Fruit fly (Drosophila melanogaster): ENCODE results near the gene Rim2.

Gene Rim2

dm6 chr2L:1738054-1738453, 13.9 kb upstream of the Rim2 start:
- TF ChIP-seq gl (tag; optimal IDR thresholded peaks at IDR 0.05) (no peak), CG12605 (GFP tag; IDR thresholded peaks at IDR 0.05) (no peak), CG9948 (tag; optimal IDR thresholded peaks at IDR 0.05) (no peak), CG8301 (tag; optimal IDR thresholded peaks at IDR 0.05) (peak; percentile 75), CG17806 (tag; optimal IDR thresholded peaks at IDR 0.05) (peak; percentile 21), Pif1A (GFP tag; optimal IDR thresholded peaks at IDR 0.05) (peak; percentile 40), CG14655 (GFP tag; optimal IDR thresholded peaks at IDR 0.05) (peak; percentile 66), fd96Ca (GFP tag; IDR thresholded peaks at IDR 0.05) (no peak), Ets98B (GFP tag; IDR thresholded peaks at IDR 0.05) (no peak), CG10348 (GFP tag; IDR thresholded peaks at IDR 0.05) (no peak), CG15710 (tag; optimal IDR thresholded peaks at IDR 0.05) (no peak), D1 (tag; optimal IDR thresholded peaks at IDR 0.05) (no peak)

dm6 chr2L:1737057-1737581, 12.9 kb upstream of the Rim2 start:
- peak; percentile 50 for TF ChIP-seq Snoo (tag; optimal IDR thresholded peaks at IDR 0.05)
- TF ChIP-seq CG17806 (tag; optimal IDR thresholded peaks at IDR 0.05) = peak; percentile 77
- peak; percentile 92 for TF ChIP-seq CG4496 (GFP tag; IDR thresholded peaks at IDR 0.05)
- peak; percentile 94 for TF ChIP-seq fd96Ca (GFP tag; IDR thresholded peaks at IDR 0.05)
- peak; percentile 97 for TF ChIP-seq CG8301 (tag; optimal IDR thresholded peaks at IDR 0.05)
- TF ChIP-seq CG9948 (tag; optimal IDR thresholded peaks at IDR 0.05) = peak; percentile 86
- peak; percentile 93 for TF ChIP-seq rn (GFP tag; IDR thresholded peaks at IDR 0.05)
- peak; percentile 96 for TF ChIP-seq CG32121 (GFP tag; IDR thresholded peaks at IDR 0.05)
- peak; percentile 95 for TF ChIP-seq Pif1A (GFP tag; optimal IDR thresholded peaks at IDR 0.05)
- peak; percentile 94 for TF ChIP-seq Ets98B (GFP tag; IDR thresholded peaks at IDR 0.05)
- TF ChIP-seq CG34367 (tag; optimal IDR thresholded peaks at IDR 0.05) = peak; percentile 60
- TF ChIP-seq CG13204 (GFP tag; optimal IDR thresholded peaks at IDR 0.05) = no peak
- no peak for TF ChIP-seq EcR (GFP tag; optimal IDR thresholded peaks at IDR 0.05)
- TF ChIP-seq CG15710 (tag; optimal IDR thresholded peaks at IDR 0.05) = peak; percentile 76
- TF ChIP-seq Pif1B (GFP tag; optimal IDR thresholded peaks at IDR 0.05) = peak; percentile 93
- peak; percentile 78 for TF ChIP-seq D1 (tag; optimal IDR thresholded peaks at IDR 0.05)
- peak; percentile 96 for TF ChIP-seq CG14655 (GFP tag; optimal IDR thresholded peaks at IDR 0.05)
- peak; percentile 78 for TF ChIP-seq CG8159 (tag; optimal IDR thresholded peaks at IDR 0.05)
- peak; percentile 42 for TF ChIP-seq gl (tag; optimal IDR thresholded peaks at IDR 0.05)
- peak; percentile 81; the same call in 1 of the 2 replicates for TF ChIP-seq CG10348 (GFP tag; IDR thresholded peaks at IDR 0.05)
- TF ChIP-seq CG12605 (GFP tag; IDR thresholded peaks at IDR 0.05) = peak; percentile 79

dm6 chr2L:1735133-1735532, 10.9 kb upstream of the Rim2 start:
- no peak for TF ChIP-seq CG32121 (GFP tag; IDR thresholded peaks at IDR 0.05)

- TF ChIP-seq CG8301 (tag; optimal IDR thresholded peaks at IDR 0.05) (no peak), EcR (GFP tag; optimal IDR thresholded peaks at IDR 0.05) (peak; percentile 96), D1 (tag; optimal IDR thresholded peaks at IDR 0.05) (no peak), CG14655 (GFP tag; optimal IDR thresholded peaks at IDR 0.05) (no peak)
These were observed 9.1 kb upstream of the Rim2 start for dm6 chr2L:1733155-1733813.

dm6 chr2L:1732189-1732588, 8.0 kb upstream of the Rim2 start, which contains the start of the genes CG17652 and CG17646:
Gene CG17652 (minus strand): TSS chr2L:1732356.
Gene CG17646 (plus strand): TSS chr2L:1732524.
- TF ChIP-seq Ets98B (GFP tag; IDR thresholded peaks at IDR 0.05) (peak; percentile 19; the same call in 1 of the 2 replicates), EcR (GFP tag; optimal IDR thresholded peaks at IDR 0.05) (peak; percentile 26), CG17806 (tag; optimal IDR thresholded peaks at IDR 0.05) (no peak), CG15710 (tag; optimal IDR thresholded peaks at IDR 0.05) (no peak), gl (tag; optimal IDR thresholded peaks at IDR 0.05) (no peak), CG8159 (tag; optimal IDR thresholded peaks at IDR 0.05) (peak; percentile 7)

- no peak for TF ChIP-seq CG14655 (GFP tag; optimal IDR thresholded peaks at IDR 0.05)
- no peak for TF ChIP-seq Pif1B (GFP tag; optimal IDR thresholded peaks at IDR 0.05)
- no peak for TF ChIP-seq CG9948 (tag; optimal IDR thresholded peaks at IDR 0.05)
- no peak for TF ChIP-seq CG8301 (tag; optimal IDR thresholded peaks at IDR 0.05)
- no peak for TF ChIP-seq fd96Ca (GFP tag; IDR thresholded peaks at IDR 0.05)
- no peak for TF ChIP-seq CG12605 (GFP tag; IDR thresholded peaks at IDR 0.05)
- TF ChIP-seq D1 (tag; optimal IDR thresholded peaks at IDR 0.05) = no peak
- no peak for TF ChIP-seq CG32121 (GFP tag; IDR thresholded peaks at IDR 0.05)
- TF ChIP-seq CG34367 (tag; optimal IDR thresholded peaks at IDR 0.05) = no peak
- no peak for TF ChIP-seq CG4496 (GFP tag; IDR thresholded peaks at IDR 0.05)
- TF ChIP-seq CG15710 (tag; optimal IDR thresholded peaks at IDR 0.05) = no peak
These were observed 6.7 kb upstream of the Rim2 start for dm6 chr2L:1730914-1731313.

- no peak for TF ChIP-seq CG13204 (GFP tag; optimal IDR thresholded peaks at IDR 0.05)
- TF ChIP-seq Ets98B (GFP tag; IDR thresholded peaks at IDR 0.05) = peak; percentile 61
- TF ChIP-seq rn (GFP tag; IDR thresholded peaks at IDR 0.05) = no peak
- TF ChIP-seq CG8301 (tag; optimal IDR thresholded peaks at IDR 0.05) = peak; percentile 42
- peak; percentile 28 for TF ChIP-seq CG8159 (tag; optimal IDR thresholded peaks at IDR 0.05)
- peak; percentile 78 for TF ChIP-seq fd96Ca (GFP tag; IDR thresholded peaks at IDR 0.05)
- TF ChIP-seq CG17806 (tag; optimal IDR thresholded peaks at IDR 0.05) = no peak
- TF ChIP-seq CG10348 (GFP tag; IDR thresholded peaks at IDR 0.05) = no peak
- TF ChIP-seq CG4496 (GFP tag; IDR thresholded peaks at IDR 0.05) = peak; percentile 37; the same call in 1 of the 3 replicates
- TF ChIP-seq Snoo (tag; optimal IDR thresholded peaks at IDR 0.05) = peak; percentile 56
- TF ChIP-seq CG32121 (GFP tag; IDR thresholded peaks at IDR 0.05) = peak; percentile 76
- peak; percentile 58 for TF ChIP-seq Pif1A (GFP tag; optimal IDR thresholded peaks at IDR 0.05)
- peak; percentile 18 for TF ChIP-seq gl (tag; optimal IDR thresholded peaks at IDR 0.05)
- no peak for TF ChIP-seq CG34367 (tag; optimal IDR thresholded peaks at IDR 0.05)
- TF ChIP-seq Pif1B (GFP tag; optimal IDR thresholded peaks at IDR 0.05) = peak; percentile 31
- TF ChIP-seq CG12605 (GFP tag; IDR thresholded peaks at IDR 0.05) = no peak
- TF ChIP-seq D1 (tag; optimal IDR thresholded peaks at IDR 0.05) = no peak
- TF ChIP-seq CG15710 (tag; optimal IDR thresholded peaks at IDR 0.05) = peak; percentile 59
- TF ChIP-seq EcR (GFP tag; optimal IDR thresholded peaks at IDR 0.05) = no peak
- TF ChIP-seq CG9948 (tag; optimal IDR thresholded peaks at IDR 0.05) = no peak
- TF ChIP-seq CG14655 (GFP tag; optimal IDR thresholded peaks at IDR 0.05) = peak; percentile 55
These were observed 5.4 kb upstream of the Rim2 start, which contains the start of the genes Eno and CG31937 for dm6 chr2L:1729607-1730011. Gene Eno (minus strand): TSS chr2L:1729636. Gene CG31937 (plus strand): TSS chr2L:1729887.

Data from whole organism, pupa.